Worm (Caenorhabditis elegans) whole organism, L1 larva: ENCODE results near the gene vps-39.
A peak's percentile ranks its signal among the peaks of the same experiment; 100 is the strongest.

Experiments
- C04F5.9 ChIP-seq: sonication (generic microtip); optimal IDR thresholded peaks from 2 replicates; lab custom pipeline; 2016; ENCODE audit warnings: missing genetic modification characterization, missing compliant biosample characterization
- ama-1 ChIP-seq: fragments of 150-350 bp; optimal IDR thresholded peaks from 2 replicates; lab custom pipeline; 2014
- ceh-88 ChIP-seq: fragments of 200-800 bp; sonication (Bioruptor generic); IDR thresholded peaks from 2 replicates; pipeline ENCODE4 v1.3.6; 2022; ENCODE audit warnings: missing genetic modification characterization, missing compliant biosample characterization
- ceh-90 ChIP-seq: sonication (generic microtip); optimal IDR thresholded peaks from 2 replicates; lab custom pipeline; 2016; ENCODE audit warnings: missing genetic modification characterization, missing compliant biosample characterization
- dpl-1 ChIP-seq, 3 experiments: fragments of 150-350 bp in 2 of 3; sonication (generic microtip) in 1 of 3; optimal IDR thresholded peaks; 2 replicates each; lab custom pipeline; 2014 to 2017; ENCODE audit warnings: missing biosample characterization in 3 of 3, missing genetic modification characterization in 3 of 3, missing genetic modification reagents in 3 of 3
- dsc-1 ChIP-seq: sonication (generic microtip); optimal IDR thresholded peaks from 2 replicates; lab custom pipeline; 2016; ENCODE audit warnings: mild to moderate bottlenecking, missing genetic modification characterization, missing compliant biosample characterization
- efl-1 ChIP-seq, 4 experiments: fragments of 150-350 bp; optimal IDR thresholded peaks in 3 of 4; peaks in 1 of 4; 1 replicate in 1 of 4; 2 replicates in 3 of 4; lab custom pipeline; 2014; ENCODE audit warnings: missing biosample characterization in 2 of 4, missing genetic modification characterization in 2 of 4, missing genetic modification reagents in 2 of 4
- fkh-8 ChIP-seq: sonication (generic microtip); optimal IDR thresholded peaks from 2 replicates; lab custom pipeline; 2016; ENCODE audit warnings: mild to moderate bottlenecking, missing genetic modification characterization, missing compliant biosample characterization
- grh-1 ChIP-seq: fragments of 200-800 bp; sonication (Bioruptor generic); IDR thresholded peaks from 2 replicates; pipeline ENCODE4 v1.3.6; 2022; ENCODE audit warnings: missing genetic modification reagents, missing genetic modification characterization, missing compliant biosample characterization
- irx-1 ChIP-seq: sonication (generic microtip); optimal IDR thresholded peaks from 2 replicates; lab custom pipeline; 2016; ENCODE audit warnings: missing genetic modification characterization, missing compliant biosample characterization
- isw-1 ChIP-seq: fragments of 200-800 bp; sonication (Bioruptor generic); IDR thresholded peaks from 2 replicates; pipeline ENCODE4 v1.3.6; 2022; ENCODE audit warnings: missing genetic modification characterization, missing compliant biosample characterization
- lin-14 ChIP-seq: fragments of 200-800 bp; sonication (Bioruptor generic); optimal IDR thresholded peaks from 2 replicates; lab custom pipeline; 2018; ENCODE audit warnings: mild to moderate bottlenecking, missing genetic modification characterization, moderate library complexity, missing compliant biosample characterization
- lin-35 ChIP-seq, 2 experiments: fragments of 150-350 bp; optimal IDR thresholded peaks; 2 replicates each; lab custom pipeline; 2014; ENCODE audit warnings: missing biosample characterization in 2 of 2, missing genetic modification characterization in 2 of 2, missing genetic modification reagents in 2 of 2
- lir-3 ChIP-seq: sonication (generic microtip); optimal IDR thresholded peaks from 2 replicates; lab custom pipeline; 2016; ENCODE audit warnings: mild to moderate bottlenecking, missing genetic modification characterization, moderate library complexity, missing compliant biosample characterization; ENCODE audit not compliant: poor library complexity
- mab-9 ChIP-seq: fragments of 200-800 bp; sonication (Bioruptor generic); IDR thresholded peaks from 2 replicates; pipeline ENCODE4 v1.3.6; 2022; ENCODE audit warnings: missing genetic modification reagents, missing genetic modification characterization, missing compliant biosample characterization
- mdl-1 ChIP-seq, 2 experiments: fragments of 150-350 bp; optimal IDR thresholded peaks; 2 replicates each; lab custom pipeline; 2014 to 2017; ENCODE audit warnings: missing biosample characterization in 2 of 2, missing genetic modification characterization in 2 of 2, inconsistent platforms in 1 of 2
- nhr-19 ChIP-seq: fragments of 200-800 bp; sonication (Bioruptor generic); conservative IDR thresholded peaks from 2 replicates; pipeline ENCODE4 v1.3.6; 2022; ENCODE audit warnings: missing genetic modification characterization, missing compliant biosample characterization
- nhr-20 ChIP-seq: sonication (generic microtip); optimal IDR thresholded peaks from 2 replicates; lab custom pipeline; 2016; ENCODE audit warnings: mild to moderate bottlenecking, missing genetic modification characterization, missing compliant biosample characterization
- nhr-47 ChIP-seq: sonication (generic microtip); optimal IDR thresholded peaks from 2 replicates; lab custom pipeline; 2016; ENCODE audit warnings: mild to moderate bottlenecking, missing genetic modification characterization, moderate library complexity, missing compliant biosample characterization
- nhr-71 ChIP-seq: sonication (generic microtip); optimal IDR thresholded peaks from 2 replicates; lab custom pipeline; 2016; ENCODE audit warnings: mild to moderate bottlenecking, missing genetic modification characterization, moderate library complexity, missing compliant biosample characterization
- nhr-76 ChIP-seq: sonication (generic microtip); optimal IDR thresholded peaks from 2 replicates; lab custom pipeline; 2017; ENCODE audit warnings: missing biosample characterization, missing genetic modification characterization
- nhr-84 ChIP-seq: sonication (generic microtip); optimal IDR thresholded peaks from 2 replicates; lab custom pipeline; 2017; ENCODE audit warnings: missing biosample characterization, missing genetic modification characterization
- nhr-85 ChIP-seq: sonication (generic microtip); peaks from one replicate; lab custom pipeline; 2016; ENCODE audit warnings: missing genetic modification characterization, inconsistent platforms, missing compliant biosample characterization
- nhr-90 ChIP-seq: sonication (generic microtip); optimal IDR thresholded peaks from 2 replicates; lab custom pipeline; 2016; ENCODE audit warnings: mild to moderate bottlenecking, missing genetic modification characterization, missing compliant biosample characterization; ENCODE audit not compliant: poor library complexity
- pax-3 ChIP-seq: fragments of 200-800 bp; sonication (Bioruptor generic); optimal IDR thresholded peaks from 2 replicates; lab custom pipeline; 2018; ENCODE audit warnings: mild to moderate bottlenecking, missing genetic modification characterization, moderate library complexity, missing compliant biosample characterization
- rnt-1 ChIP-seq: sonication (generic microtip); optimal IDR thresholded peaks from 2 replicates; lab custom pipeline; 2016; ENCODE audit warnings: mild to moderate bottlenecking, missing genetic modification characterization, moderate library complexity, missing compliant biosample characterization
- snu-23 ChIP-seq: sonication (generic microtip); optimal IDR thresholded peaks from 2 replicates; lab custom pipeline; 2016; ENCODE audit warnings: missing genetic modification characterization, missing compliant biosample characterization
- sox-4 ChIP-seq: sonication (generic microtip); optimal IDR thresholded peaks from 2 replicates; lab custom pipeline; 2016; ENCODE audit warnings: missing genetic modification characterization, missing compliant biosample characterization
- swsn-7 ChIP-seq: sonication (generic microtip); optimal IDR thresholded peaks from 2 replicates; lab custom pipeline; 2016; ENCODE audit warnings: missing genetic modification characterization, missing compliant biosample characterization
- tbx-2 ChIP-seq: sonication (generic microtip); optimal IDR thresholded peaks from 2 replicates; lab custom pipeline; 2016; ENCODE audit warnings: missing genetic modification characterization, missing compliant biosample characterization
- unc-30 ChIP-seq: sonication (generic microtip); optimal IDR thresholded peaks from 2 replicates; lab custom pipeline; 2017; ENCODE audit warnings: missing biosample characterization, missing genetic modification characterization
- unc-86 ChIP-seq: sonication (generic microtip); optimal IDR thresholded peaks from 2 replicates; lab custom pipeline; 2016; ENCODE audit warnings: missing genetic modification characterization, missing compliant biosample characterization
- unc-98 ChIP-seq: fragments of 200-800 bp; sonication (Bioruptor generic); IDR thresholded peaks from 2 replicates; pipeline ENCODE4 v1.3.6; 2022; ENCODE audit warnings: missing genetic modification characterization, missing compliant biosample characterization
- xbp-1 ChIP-seq: sonication (generic microtip); optimal IDR thresholded peaks from 2 replicates; lab custom pipeline; 2016; ENCODE audit warnings: missing genetic modification characterization, missing compliant biosample characterization
- ztf-11 ChIP-seq, 2 experiments: sonication (generic microtip); optimal IDR thresholded peaks; 2 replicates each; lab custom pipeline; 2016 to 2017; ENCODE audit warnings: missing genetic modification characterization in 2 of 2, missing biosample characterization in 1 of 2, missing compliant biosample characterization in 1 of 2

The vps-39 gene

DNA sequence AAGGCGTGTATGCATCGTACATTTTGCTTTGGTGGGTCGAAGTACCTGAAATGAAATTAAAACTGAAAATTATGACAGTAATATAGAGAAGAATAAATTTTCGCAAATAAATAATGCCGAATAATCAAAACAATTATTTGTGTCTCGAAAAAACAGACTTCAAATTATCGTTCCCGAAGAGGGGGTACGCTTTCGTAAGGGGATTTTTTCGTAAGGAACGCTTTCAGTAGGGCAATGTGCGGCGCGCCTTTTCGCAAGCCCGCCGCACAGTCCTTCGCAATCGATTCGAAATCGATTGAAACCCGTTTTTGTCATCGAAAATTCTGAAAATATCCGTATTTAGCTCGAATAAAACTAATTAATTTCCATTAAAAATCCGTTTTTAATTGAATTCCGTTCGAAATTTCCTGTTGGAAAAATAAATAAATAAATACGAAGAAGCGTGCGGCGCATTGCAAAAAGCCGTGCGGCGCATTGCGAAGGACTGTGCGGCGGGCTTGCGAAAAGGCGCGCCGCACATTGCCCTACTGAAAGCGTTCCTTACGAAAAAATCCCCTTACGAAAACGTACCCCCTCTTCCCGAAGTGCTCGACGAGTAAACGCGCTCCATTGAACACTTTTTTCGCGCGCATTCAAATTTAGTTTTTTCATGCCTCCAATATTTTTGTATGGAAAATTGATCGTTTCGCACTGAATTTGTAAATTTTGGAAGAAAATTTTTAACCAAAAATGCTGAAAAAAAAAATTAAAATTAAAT, at the start of gene vps-39:
Gene vps-39 (minus strand): TSS at position 51 of the 757 bp plus-strand sequence.
- peak; percentile 39 for TF ChIP-seq lir-3 (tag; lab: Kevin White, UChicago)
- peak; percentile 44 for TF ChIP-seq swsn-7 (tag; lab: Kevin White, UChicago)
- TF ChIP-seq snu-23 (GFP tag; lab: Kevin White, UChicago), result peak; percentile 31
- peak; percentile 91 for TF ChIP-seq mab-9
- peak; percentile 15 for TF ChIP-seq unc-86 (tag; lab: Kevin White, UChicago)
- peak; percentile 67 for TF ChIP-seq lin-14 (GFP tag; lab: Kevin White, UChicago)
- peak in 1 of 2 experiments; percentile 3 for TF ChIP-seq ztf-11 (tag; optimal IDR thresholded peaks at IDR 0.05; lab: Kevin White, UChicago)
- peak; percentile 95 for TF ChIP-seq ceh-88
- TF ChIP-seq rnt-1 (tag; lab: Kevin White, UChicago), result peak; percentile 73
- TF ChIP-seq nhr-71 (tag; lab: Kevin White, UChicago), result peak; percentile 72
- TF ChIP-seq xbp-1, result peak; percentile 31
- TF ChIP-seq tbx-2 (tag; lab: Kevin White, UChicago), result peak; percentile 35
- peak; percentile 96 for TF ChIP-seq isw-1 (GFP tag; lab: Robert Waterston, UW)
- peak; percentile 31 for TF ChIP-seq dsc-1 (tag; lab: Kevin White, UChicago)
- TF ChIP-seq fkh-8, result peak; percentile 16
- peak; percentile 79 for TF ChIP-seq nhr-85
- peak; percentile 29 for TF ChIP-seq nhr-90 (tag; lab: Kevin White, UChicago)
- TF ChIP-seq nhr-47, result peak; percentile 71
- peak; percentile 68 for TF ChIP-seq unc-98 (GFP tag; lab: Robert Waterston, UW)
- TF ChIP-seq pax-3 (tag; lab: Kevin White, UChicago), result peak; percentile 65
- TF ChIP-seq efl-1 (optimal IDR thresholded peaks at IDR 0.05; lab: Kevin White, UChicago), result peak; percentile 31 to 62
- peak; percentile 58 to 96 for TF ChIP-seq efl-1 (GFP tag; optimal IDR thresholded peaks at IDR 0.05 in 1 of 2; lab: Kevin White, UChicago)
- TF ChIP-seq grh-1 (GFP tag; lab: Robert Waterston, UW), result peak; percentile 96
- peak; percentile 97 for TF ChIP-seq nhr-19
- TF ChIP-seq lin-35 (GFP tag; optimal IDR thresholded peaks at IDR 0.05; lab: Kevin White, UChicago), result peak in 1 of 2 experiments; percentile 48
- peak; percentile 38 to 58 (median 39) for TF ChIP-seq dpl-1 (GFP tag; optimal IDR thresholded peaks at IDR 0.05; lab: Kevin White, UChicago)
- TF ChIP-seq nhr-20 (tag; lab: Kevin White, UChicago), result peak; percentile 37

DNA sequence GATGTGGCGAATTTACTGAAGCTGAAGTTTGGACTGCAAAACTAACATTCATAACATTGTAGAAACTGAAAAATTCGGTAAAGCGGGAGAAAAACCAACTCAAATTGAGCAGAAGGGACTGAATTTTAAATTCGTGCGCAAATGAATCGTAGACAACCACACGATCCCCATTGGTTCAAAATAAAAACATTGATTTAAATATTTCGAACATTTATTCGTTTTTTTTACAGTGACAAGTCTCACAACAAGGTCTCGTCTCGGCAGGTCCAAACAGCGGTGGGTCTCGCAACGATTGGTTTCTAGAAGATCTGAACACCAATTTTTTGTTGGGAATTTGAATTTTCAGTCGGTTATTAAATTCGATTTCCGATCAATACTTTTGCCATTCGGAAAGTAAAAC, 47.4 kb upstream of the vps-39 start, which contains the start of gene D1086.18:
Gene D1086.18 (plus strand): TSS at position 301 of the 400 bp plus-strand sequence.
- no peak for TF ChIP-seq unc-30 (tag; lab: Kevin White, UChicago)
- no peak for TF ChIP-seq ama-1

DNA sequence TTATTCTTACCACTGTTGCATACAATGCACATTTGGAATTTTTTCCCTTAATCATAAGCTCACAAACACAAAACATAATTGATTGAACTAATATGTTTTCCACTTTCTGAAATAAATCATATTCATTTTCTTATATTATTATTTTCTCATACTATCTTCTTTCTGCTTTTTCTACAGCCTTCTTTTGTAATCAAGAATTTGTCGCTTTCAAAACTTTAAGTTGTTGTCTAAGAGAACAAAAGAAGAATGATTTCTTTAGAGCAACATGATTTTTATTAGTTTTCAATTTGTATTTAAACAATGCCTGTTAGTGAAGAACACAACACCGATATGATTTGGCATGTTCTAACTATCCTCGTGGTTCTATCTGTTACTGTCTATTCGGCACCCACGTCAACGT, 45.8 kb upstream of the vps-39 start, which contains the start of gene D1086.7:
Gene D1086.7 (plus strand): TSS at position 301 of the 400 bp plus-strand sequence.
- TF ChIP-seq nhr-47, result no peak
- TF ChIP-seq lin-35 (GFP tag; optimal IDR thresholded peaks at IDR 0.05; lab: Kevin White, UChicago), result no peak
- TF ChIP-seq irx-1 (tag; lab: Kevin White, UChicago), result no peak
- no peak for TF ChIP-seq mdl-1 (tag; optimal IDR thresholded peaks at IDR 0.05; lab: Kevin White, UChicago)
- TF ChIP-seq sox-4, result no peak
- TF ChIP-seq ztf-11 (tag; optimal IDR thresholded peaks at IDR 0.05; lab: Kevin White, UChicago), result no peak
- TF ChIP-seq nhr-84 (tag; lab: Kevin White, UChicago), result no peak
- TF ChIP-seq nhr-76 (tag; lab: Kevin White, UChicago), result no peak
- TF ChIP-seq ceh-90 (tag; lab: Kevin White, UChicago), result no peak
- no peak for TF ChIP-seq pax-3 (tag; lab: Kevin White, UChicago)
- TF ChIP-seq C04F5.9, result no peak
